Fruit fly (Drosophila melanogaster): ENCODE results near the gene ncd.

The ncd gene

DNA sequence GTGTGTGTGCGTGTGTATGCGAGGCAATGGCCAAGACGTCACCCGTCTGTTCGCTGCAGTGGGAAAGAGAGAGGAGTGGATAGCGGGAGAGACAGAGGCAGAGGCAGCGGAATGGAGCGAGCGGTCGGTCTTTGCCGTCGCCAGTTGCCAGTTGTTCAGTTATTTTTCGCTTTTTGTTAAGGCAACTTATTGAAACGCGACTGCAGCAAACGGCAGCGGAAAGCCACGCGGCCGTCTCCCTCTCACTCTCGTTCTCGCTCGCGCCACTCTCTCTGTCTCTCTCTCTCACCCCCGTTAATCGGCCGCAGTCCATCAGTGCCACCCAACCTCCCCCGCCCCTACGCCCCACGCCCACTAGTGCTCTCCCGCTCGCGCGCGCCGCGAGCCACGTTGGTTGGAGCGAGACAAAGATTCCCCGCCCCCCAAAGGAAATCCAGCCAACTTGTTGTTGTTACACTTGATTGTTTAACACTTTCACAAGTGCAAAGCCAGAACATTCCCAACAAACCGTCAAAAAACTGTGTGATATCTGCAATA, 34.1 kb downstream of the ncd start (continued):
- no peak for TF ChIP-seq CG7839 (tag; optimal IDR thresholded peaks at IDR 0.05)
- TF ChIP-seq ro (GFP tag; IDR thresholded peaks at IDR 0.05): no peak
- peak; percentile 62 for TF ChIP-seq Blimp-1 (GFP tag; optimal IDR thresholded peaks at IDR 0.05)
- no peak for TF ChIP-seq ewg (GFP tag; optimal IDR thresholded peaks at IDR 0.05)
- TF ChIP-seq H2.0 (GFP tag; IDR thresholded peaks at IDR 0.05): no peak
- TF ChIP-seq CG10274 (GFP tag; optimal IDR thresholded peaks at IDR 0.05): peak; percentile 39
- TF ChIP-seq Bteb2 (GFP tag; optimal IDR thresholded peaks at IDR 0.05): no peak
- TF ChIP-seq Dll (GFP tag; IDR thresholded peaks at IDR 0.05; ENCODE audit: partially characterized antibody): peak; percentile 40; the same call in 2 of the 4 replicates
- peak; percentile 25 for TF ChIP-seq her (GFP tag; optimal IDR thresholded peaks at IDR 0.05)
- TF ChIP-seq repo (GFP tag; optimal IDR thresholded peaks at IDR 0.05): no peak
- TF ChIP-seq schlank (tag; optimal IDR thresholded peaks at IDR 0.05): peak; percentile 1
- TF ChIP-seq hkb (optimal IDR thresholded peaks at IDR 0.05): no peak
- TF ChIP-seq hkb (GFP tag; IDR thresholded peaks at IDR 0.05): peak; percentile 44; the same call in 1 of the 2 replicates
- TF ChIP-seq CG11695 (GFP tag; IDR thresholded peaks at IDR 0.05): 0 out of 3 replicates have a peak, but pooled peaks have one; percentile 23
- peak; percentile 6 for TF ChIP-seq bigmax (GFP tag; optimal IDR thresholded peaks at IDR 0.05)
- no peak for TF ChIP-seq Xbp1 (GFP tag; optimal IDR thresholded peaks at IDR 0.05)
- TF ChIP-seq gce (GFP tag; IDR thresholded peaks at IDR 0.05): peak; percentile 37; the same call in 1 of the 3 replicates
- no peak for TF ChIP-seq emc (GFP tag; optimal IDR thresholded peaks at IDR 0.05)
- TF ChIP-seq CG17186 (GFP tag; optimal IDR thresholded peaks at IDR 0.05): no peak
- TF ChIP-seq pfk (GFP tag; optimal IDR thresholded peaks at IDR 0.05): peak; percentile 28
- TF ChIP-seq CG3281 (GFP tag; optimal IDR thresholded peaks at IDR 0.05): peak; percentile 35
- no peak for TF ChIP-seq CG11560 (tag; IDR thresholded peaks at IDR 0.05)
- no peak for TF ChIP-seq corto (GFP tag; optimal IDR thresholded peaks at IDR 0.05)
- no peak for TF ChIP-seq HLH54F (GFP tag; optimal IDR thresholded peaks at IDR 0.05)
- peak; percentile 96 for TF ChIP-seq CG8478 (optimal IDR thresholded peaks at IDR 0.05)
- TF ChIP-seq psq (GFP tag; optimal IDR thresholded peaks at IDR 0.05): peak; percentile 76
- no peak for TF ChIP-seq mld (GFP tag; IDR thresholded peaks at IDR 0.05; ENCODE audit: partially characterized antibody)
- no peak for TF ChIP-seq CG18619 (GFP tag; optimal IDR thresholded peaks at IDR 0.05)
- TF ChIP-seq CG32532 (GFP tag; IDR thresholded peaks at IDR 0.05): peak; percentile 59; the same call in 1 of the 2 replicates
- no peak for TF ChIP-seq Myb (GFP tag; optimal IDR thresholded peaks at IDR 0.05)
- TF ChIP-seq pros (GFP tag; optimal IDR thresholded peaks at IDR 0.05): peak; percentile 69
- peak; percentile 36 for TF ChIP-seq CG17912 (GFP tag; optimal IDR thresholded peaks at IDR 0.05)
- 0 out of 2 replicates have a peak, but pooled peaks have one; percentile 61 for TF ChIP-seq CG16779 (GFP tag; IDR thresholded peaks at IDR 0.05)
- peak; percentile 60; the same call in 1 of the 2 replicates for TF ChIP-seq bbx (GFP tag; IDR thresholded peaks at IDR 0.05; ENCODE audit: partially characterized antibody)
- TF ChIP-seq CG13624 (GFP tag; optimal IDR thresholded peaks at IDR 0.05): peak; percentile 21
- peak; percentile 17 for TF ChIP-seq ftz-f1 (GFP tag; optimal IDR thresholded peaks at IDR 0.05)
- TF ChIP-seq Ptx1 (GFP tag; IDR thresholded peaks at IDR 0.05): peak; percentile 16; the same call in 1 of the 2 replicates
- no peak; the same call in 1 of the 2 replicates for TF ChIP-seq inv (GFP tag; IDR thresholded peaks at IDR 0.05; ENCODE audit: partially characterized antibody)
- TF ChIP-seq kay (GFP tag; optimal IDR thresholded peaks at IDR 0.05): peak; percentile 76
- TF ChIP-seq knrl (GFP tag; IDR thresholded peaks at IDR 0.05; ENCODE audit: partially characterized antibody): peak; percentile 35; the same call in 1 of the 3 replicates
- TF ChIP-seq CrebB (tag; optimal IDR thresholded peaks at IDR 0.05): peak; percentile 40
- TF ChIP-seq Aef1 (GFP tag; IDR thresholded peaks at IDR 0.05): peak; percentile 78
- peak; percentile 40 for TF ChIP-seq CG12071 (GFP tag; optimal IDR thresholded peaks at IDR 0.05)
- TF ChIP-seq cad (GFP tag; optimal IDR thresholded peaks at IDR 0.05): no peak
- no peak for TF ChIP-seq croc (GFP tag; conservative IDR thresholded peaks at IDR 0.05)
- TF ChIP-seq slp2 (GFP tag; optimal IDR thresholded peaks at IDR 0.05): no peak
- TF ChIP-seq shn (GFP tag; optimal IDR thresholded peaks at IDR 0.05): no peak
- peak; percentile 14 for TF ChIP-seq odd (GFP tag; optimal IDR thresholded peaks at IDR 0.05)
- TF ChIP-seq rib (GFP tag; IDR thresholded peaks at IDR 0.05): peak; percentile 68
- TF ChIP-seq E2f1 (GFP tag; IDR thresholded peaks at IDR 0.05): no peak
- TF ChIP-seq CG1024 (GFP tag; IDR thresholded peaks at IDR 0.05): no peak

Data from whole organism, embryonic.